Worm (Caenorhabditis elegans) whole organism, L1 larva: Measurements from ENCODE around the gene T05D4.5.

ENCODE experiments used
- C04F5.9 ChIP-seq: sonication (generic microtip); optimal IDR thresholded peaks from 2 replicates; lab custom pipeline; 2016; ENCODE audit warnings: missing genetic modification characterization, missing compliant biosample characterization
- C34B4.2 ChIP-seq: sonication (generic microtip); optimal IDR thresholded peaks from 2 replicates; lab custom pipeline; 2017; ENCODE audit warnings: mild to moderate bottlenecking, missing genetic modification characterization, missing compliant biosample characterization
- Y116A8C.19 ChIP-seq: sonication (generic microtip); optimal IDR thresholded peaks from 2 replicates; lab custom pipeline; 2016; ENCODE audit warnings: missing compliant biosample characterization, missing genetic modification characterization, borderline replicate concordance
- aha-1 ChIP-seq: fragments of 150-350 bp; optimal IDR thresholded peaks from 2 replicates; lab custom pipeline; 2014; ENCODE audit warnings: missing biosample characterization, missing genetic modification characterization
- aly-2 ChIP-seq: fragments of 150-350 bp; optimal IDR thresholded peaks from 2 replicates; lab custom pipeline; 2014; ENCODE audit warnings: missing biosample characterization, missing genetic modification characterization
- ama-1 ChIP-seq: fragments of 150-350 bp; optimal IDR thresholded peaks from 2 replicates; lab custom pipeline; 2014
- blmp-1 ChIP-seq: fragments of 150-350 bp; optimal IDR thresholded peaks from 2 replicates; lab custom pipeline; 2014; ENCODE audit warnings: missing biosample characterization, missing genetic modification characterization
- ceh-63 ChIP-seq: fragments of 200-800 bp; sonication (Bioruptor generic); optimal IDR thresholded peaks from 2 replicates; lab custom pipeline; 2018; ENCODE audit warnings: mild to moderate bottlenecking, missing genetic modification characterization, missing compliant biosample characterization
- ceh-82 ChIP-seq, 3 experiments: fragments of 150-350 bp in 1 of 3; sonication (generic microtip) in 2 of 3; optimal IDR thresholded peaks; 2 replicates each; lab custom pipeline; 2014 to 2017; ENCODE audit warnings: missing biosample characterization in 3 of 3, missing genetic modification characterization in 3 of 3
- ces-1 ChIP-seq: fragments of 150-350 bp; optimal IDR thresholded peaks from 2 replicates; lab custom pipeline; 2014; ENCODE audit warnings: missing biosample characterization, missing genetic modification reagents, missing genetic modification characterization
- dpl-1 ChIP-seq, 3 experiments: fragments of 150-350 bp in 2 of 3; sonication (generic microtip) in 1 of 3; optimal IDR thresholded peaks; 2 replicates each; lab custom pipeline; 2014 to 2017; ENCODE audit warnings: missing biosample characterization in 3 of 3, missing genetic modification characterization in 3 of 3, missing genetic modification reagents in 3 of 3
- efl-1 ChIP-seq, 4 experiments: fragments of 150-350 bp; optimal IDR thresholded peaks in 3 of 4; peaks in 1 of 4; 1 replicate in 1 of 4; 2 replicates in 3 of 4; lab custom pipeline; 2014; ENCODE audit warnings: missing biosample characterization in 2 of 4, missing genetic modification characterization in 2 of 4, missing genetic modification reagents in 2 of 4
- elt-2 ChIP-seq: sonication (generic microtip); optimal IDR thresholded peaks from 2 replicates; lab custom pipeline; 2016; ENCODE audit warnings: missing genetic modification characterization, mild to moderate bottlenecking, inconsistent platforms, missing compliant biosample characterization, missing genetic modification reagents
- elt-3 ChIP-seq, 6 experiments: fragments of 150-350 bp in 1 of 6; sonication (generic microtip); optimal IDR thresholded peaks; 2 replicates each; lab custom pipeline; 2017 to 2018; ENCODE audit warnings: missing biosample characterization in 6 of 6, missing genetic modification characterization in 6 of 6, inconsistent platforms in 1 of 6
- ets-5 ChIP-seq: fragments of 200-800 bp; sonication (Bioruptor generic); IDR thresholded peaks from 2 replicates; pipeline ENCODE4 v1.3.6; 2022; ENCODE audit warnings: missing genetic modification characterization, missing compliant biosample characterization
- fkh-10 ChIP-seq: sonication (generic microtip); optimal IDR thresholded peaks from 2 replicates; lab custom pipeline; 2017; ENCODE audit warnings: missing biosample characterization, missing genetic modification reagents, missing genetic modification characterization
- fkh-4 ChIP-seq: sonication (generic microtip); optimal IDR thresholded peaks from 2 replicates; lab custom pipeline; 2016; ENCODE audit warnings: missing compliant biosample characterization, missing genetic modification characterization, borderline replicate concordance
- grh-1 ChIP-seq: fragments of 200-800 bp; sonication (Bioruptor generic); IDR thresholded peaks from 2 replicates; pipeline ENCODE4 v1.3.6; 2022; ENCODE audit warnings: missing genetic modification reagents, missing genetic modification characterization, missing compliant biosample characterization
- hlh-4 ChIP-seq: sonication (generic microtip); optimal IDR thresholded peaks from 2 replicates; lab custom pipeline; 2016; ENCODE audit warnings: mild to moderate bottlenecking, missing genetic modification characterization, missing compliant biosample characterization
- hpl-2 ChIP-seq: fragments of 150-350 bp; optimal IDR thresholded peaks from 2 replicates; lab custom pipeline; 2014; ENCODE audit warnings: missing biosample characterization, missing genetic modification reagents, missing genetic modification characterization
- irx-1 ChIP-seq: sonication (generic microtip); optimal IDR thresholded peaks from 2 replicates; lab custom pipeline; 2016; ENCODE audit warnings: missing genetic modification characterization, missing compliant biosample characterization
- isw-1 ChIP-seq: fragments of 200-800 bp; sonication (Bioruptor generic); IDR thresholded peaks from 2 replicates; pipeline ENCODE4 v1.3.6; 2022; ENCODE audit warnings: missing genetic modification characterization, missing compliant biosample characterization
- jun-1 ChIP-seq: fragments of 150-350 bp; optimal IDR thresholded peaks from 2 replicates; lab custom pipeline; 2014; ENCODE audit warnings: missing biosample characterization, missing genetic modification reagents, missing genetic modification characterization
- lin-13 ChIP-seq: fragments of 150-350 bp; optimal IDR thresholded peaks from 2 replicates; lab custom pipeline; 2014; ENCODE audit warnings: missing biosample characterization, missing genetic modification reagents, missing genetic modification characterization
- lin-14 ChIP-seq: fragments of 200-800 bp; sonication (Bioruptor generic); optimal IDR thresholded peaks from 2 replicates; lab custom pipeline; 2018; ENCODE audit warnings: mild to moderate bottlenecking, missing genetic modification characterization, moderate library complexity, missing compliant biosample characterization
- lin-39 ChIP-seq: fragments of 150-350 bp; optimal IDR thresholded peaks from 2 replicates; lab custom pipeline; 2014; ENCODE audit warnings: missing biosample characterization, missing genetic modification reagents, missing genetic modification characterization
- lir-3 ChIP-seq: sonication (generic microtip); optimal IDR thresholded peaks from 2 replicates; lab custom pipeline; 2016; ENCODE audit warnings: mild to moderate bottlenecking, missing genetic modification characterization, moderate library complexity, missing compliant biosample characterization; ENCODE audit not compliant: poor library complexity
- mab-9 ChIP-seq: fragments of 200-800 bp; sonication (Bioruptor generic); IDR thresholded peaks from 2 replicates; pipeline ENCODE4 v1.3.6; 2022; ENCODE audit warnings: missing genetic modification reagents, missing genetic modification characterization, missing compliant biosample characterization
- mef-2 ChIP-seq: fragments of 150-350 bp; optimal IDR thresholded peaks from 2 replicates; lab custom pipeline; 2014; ENCODE audit warnings: missing biosample characterization, missing genetic modification characterization
- nhr-11 ChIP-seq: fragments of 150-350 bp; optimal IDR thresholded peaks from 2 replicates; lab custom pipeline; 2014; ENCODE audit warnings: missing biosample characterization, missing genetic modification characterization
- nhr-19 ChIP-seq: fragments of 200-800 bp; sonication (Bioruptor generic); conservative IDR thresholded peaks from 2 replicates; pipeline ENCODE4 v1.3.6; 2022; ENCODE audit warnings: missing genetic modification characterization, missing compliant biosample characterization
- nhr-237 ChIP-seq: fragments of 150-350 bp; optimal IDR thresholded peaks from 2 replicates; lab custom pipeline; 2014; ENCODE audit warnings: missing biosample characterization, missing genetic modification characterization
- nhr-28 ChIP-seq: fragments of 150-350 bp; optimal IDR thresholded peaks from 2 replicates; lab custom pipeline; 2014; ENCODE audit warnings: missing biosample characterization, missing genetic modification characterization
- nhr-47 ChIP-seq: sonication (generic microtip); optimal IDR thresholded peaks from 2 replicates; lab custom pipeline; 2016; ENCODE audit warnings: mild to moderate bottlenecking, missing genetic modification characterization, moderate library complexity, missing compliant biosample characterization
- nhr-71 ChIP-seq: sonication (generic microtip); optimal IDR thresholded peaks from 2 replicates; lab custom pipeline; 2016; ENCODE audit warnings: mild to moderate bottlenecking, missing genetic modification characterization, moderate library complexity, missing compliant biosample characterization
- nhr-90 ChIP-seq: sonication (generic microtip); optimal IDR thresholded peaks from 2 replicates; lab custom pipeline; 2016; ENCODE audit warnings: mild to moderate bottlenecking, missing genetic modification characterization, missing compliant biosample characterization; ENCODE audit not compliant: poor library complexity
- pag-3 ChIP-seq: sonication (generic microtip); optimal IDR thresholded peaks from 2 replicates; lab custom pipeline; 2017; ENCODE audit warnings: missing genetic modification characterization, mild to moderate bottlenecking, missing compliant biosample characterization, antibody characterized with exemption, borderline replicate concordance; ENCODE audit not compliant: insufficient read depth
- pax-3 ChIP-seq: fragments of 200-800 bp; sonication (Bioruptor generic); optimal IDR thresholded peaks from 2 replicates; lab custom pipeline; 2018; ENCODE audit warnings: mild to moderate bottlenecking, missing genetic modification characterization, moderate library complexity, missing compliant biosample characterization
- pqm-1 ChIP-seq: sonication (generic microtip); optimal IDR thresholded peaks from 3 replicates; lab custom pipeline; 2017; ENCODE audit warnings: missing biosample characterization, missing genetic modification characterization
- rnt-1 ChIP-seq: sonication (generic microtip); optimal IDR thresholded peaks from 2 replicates; lab custom pipeline; 2016; ENCODE audit warnings: mild to moderate bottlenecking, missing genetic modification characterization, moderate library complexity, missing compliant biosample characterization
- skn-1 ChIP-seq: fragments of 150-350 bp; optimal IDR thresholded peaks from 2 replicates; lab custom pipeline; 2014; ENCODE audit warnings: missing biosample characterization, missing genetic modification characterization
- snpc-4 ChIP-seq: fragments of 150-350 bp; optimal IDR thresholded peaks from 2 replicates; lab custom pipeline; 2014; ENCODE audit warnings: missing biosample characterization, missing genetic modification characterization
- snu-23 ChIP-seq: sonication (generic microtip); optimal IDR thresholded peaks from 2 replicates; lab custom pipeline; 2016; ENCODE audit warnings: missing genetic modification characterization, missing compliant biosample characterization
- sox-4 ChIP-seq: sonication (generic microtip); optimal IDR thresholded peaks from 2 replicates; lab custom pipeline; 2016; ENCODE audit warnings: missing genetic modification characterization, missing compliant biosample characterization
- swsn-7 ChIP-seq: sonication (generic microtip); optimal IDR thresholded peaks from 2 replicates; lab custom pipeline; 2016; ENCODE audit warnings: missing genetic modification characterization, missing compliant biosample characterization
- tbx-2 ChIP-seq: sonication (generic microtip); optimal IDR thresholded peaks from 2 replicates; lab custom pipeline; 2016; ENCODE audit warnings: missing genetic modification characterization, missing compliant biosample characterization
- unc-30 ChIP-seq: sonication (generic microtip); optimal IDR thresholded peaks from 2 replicates; lab custom pipeline; 2017; ENCODE audit warnings: missing biosample characterization, missing genetic modification characterization
- unc-62 ChIP-seq: fragments of 150-350 bp; optimal IDR thresholded peaks from 2 replicates; lab custom pipeline; 2014; ENCODE audit warnings: missing biosample characterization, missing genetic modification reagents, missing genetic modification characterization
- unc-98 ChIP-seq: fragments of 200-800 bp; sonication (Bioruptor generic); IDR thresholded peaks from 2 replicates; pipeline ENCODE4 v1.3.6; 2022; ENCODE audit warnings: missing genetic modification characterization, missing compliant biosample characterization
- vab-15 ChIP-seq: sonication (generic microtip); optimal IDR thresholded peaks from 2 replicates; lab custom pipeline; 2017; ENCODE audit warnings: missing genotype, mild to moderate bottlenecking, missing genetic modification characterization, missing compliant biosample characterization
- xbp-1 ChIP-seq: sonication (generic microtip); optimal IDR thresholded peaks from 2 replicates; lab custom pipeline; 2016; ENCODE audit warnings: missing genetic modification characterization, missing compliant biosample characterization
- zip-4 ChIP-seq: fragments of 200-800 bp; sonication (Bioruptor generic); optimal IDR thresholded peaks from 2 replicates; lab custom pipeline; 2018; ENCODE audit warnings: mild to moderate bottlenecking, missing genetic modification characterization, moderate library complexity, missing compliant biosample characterization
- ztf-4 ChIP-seq: fragments of 150-350 bp; optimal IDR thresholded peaks from 2 replicates; lab custom pipeline; 2014; ENCODE audit warnings: missing biosample characterization, missing genetic modification characterization

Gene T05D4.5

DNA sequence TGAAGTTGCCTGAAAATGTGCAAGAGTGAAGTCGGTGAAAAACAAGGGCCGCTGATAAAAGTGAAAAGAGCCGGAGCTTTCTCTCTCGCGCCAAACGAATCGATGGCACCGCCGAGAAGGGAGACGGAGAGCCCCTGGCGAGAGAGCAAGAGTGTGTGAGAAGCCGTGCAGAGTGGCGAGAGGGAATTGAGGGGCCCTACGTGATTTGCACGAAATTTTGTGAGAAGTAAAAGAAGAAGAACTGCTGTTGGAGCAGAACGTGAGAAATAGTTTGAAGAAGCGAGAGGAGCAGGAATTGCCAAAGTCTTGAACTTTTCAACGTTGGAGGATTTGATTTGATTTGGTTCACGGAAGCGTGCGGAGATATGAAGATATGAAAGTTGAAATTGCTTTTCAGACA, 15.7 kb upstream of the T05D4.5 start, which contains the start of gene aldo-1 (continued):
- TF ChIP-seq grh-1 (GFP tag; lab: Robert Waterston, UW) (no peak), aha-1 (tag; lab: Kevin White, UChicago) (no peak), unc-30 (tag; lab: Kevin White, UChicago) (no peak), fkh-4 (tag; lab: Kevin White, UChicago) (no peak), pag-3 (tag; lab: Kevin White, UChicago) (peak; percentile 53), elt-2 (no peak), nhr-47 (tag; lab: Kevin White, UChicago) (peak; percentile 30), unc-98 (no peak), swsn-7 (tag; lab: Kevin White, UChicago) (peak; percentile 31), lir-3 (tag; lab: Kevin White, UChicago) (no peak), vab-15 (tag; lab: Kevin White, UChicago) (no peak), isw-1 (GFP tag; lab: Robert Waterston, UW) (0 out of 2 replicates have a peak, but pooled peaks have one; percentile 7), Y116A8C.19 (tag; lab: Kevin White, UChicago) (no peak), rnt-1 (peak; percentile 25), nhr-11 (tag; lab: Kevin White, UChicago) (no peak), ceh-63 (no peak), sox-4 (tag; lab: Kevin White, UChicago) (no peak), dpl-1 (GFP tag; optimal IDR thresholded peaks at IDR 0.05; lab: Kevin White, UChicago) (no peak), mef-2 (no peak), zip-4 (GFP tag; lab: Kevin White, UChicago) (no peak), hlh-4 (tag; lab: Kevin White, UChicago) (no peak), ets-5 (GFP tag; lab: Robert Waterston, UW) (no peak), tbx-2 (no peak), ceh-82 (tag; optimal IDR thresholded peaks at IDR 0.05; lab: Kevin White, UChicago) (peak; percentile 6 to 38 (median 24)), C34B4.2 (tag; lab: Kevin White, UChicago) (no peak), hpl-2 (no peak), lin-39 (tag; lab: Kevin White, UChicago) (no peak), pax-3 (no peak), aly-2 (tag; lab: Kevin White, UChicago) (no peak), nhr-19 (GFP tag; lab: Robert Waterston, UW) (peak; percentile 36; the same call in 1 of the 2 replicates), unc-62 (GFP tag; lab: Kevin White, UChicago) (no peak), xbp-1 (no peak), blmp-1 (no peak), ztf-4 (tag; lab: Kevin White, UChicago) (no peak), pqm-1 (tag; lab: Kevin White, UChicago) (no peak), ama-1 (no peak), efl-1 (optimal IDR thresholded peaks at IDR 0.05; lab: Kevin White, UChicago) (peak; percentile 13 to 14), efl-1 (GFP tag; optimal IDR thresholded peaks at IDR 0.05 in 1 of 2; lab: Kevin White, UChicago) (peak; percentile 3 to 68), C04F5.9 (tag; lab: Kevin White, UChicago) (no peak), fkh-10 (peak; percentile 53), nhr-71 (tag; lab: Kevin White, UChicago) (peak; percentile 65), irx-1 (tag; lab: Kevin White, UChicago) (no peak), jun-1 (tag; lab: Kevin White, UChicago) (no peak), mab-9 (GFP tag; lab: Robert Waterston, UW) (no peak), ces-1 (GFP tag; lab: Kevin White, UChicago) (peak; percentile 9), snpc-4 (tag; lab: Kevin White, UChicago) (no peak), nhr-237 (tag; lab: Kevin White, UChicago) (no peak), nhr-90 (tag; lab: Kevin White, UChicago) (no peak), lin-13 (no peak), snu-23 (GFP tag; lab: Kevin White, UChicago) (peak; percentile 60), skn-1 (tag; lab: Kevin White, UChicago) (no peak), elt-3 (tag; optimal IDR thresholded peaks at IDR 0.05; lab: Kevin White, UChicago) (no peak), nhr-28 (tag; lab: Kevin White, UChicago) (no peak), lin-14 (GFP tag; lab: Kevin White, UChicago) (peak; percentile 77)
